Worm (Caenorhabditis elegans) whole organism, mixed stage, embryonic: Measurements from ENCODE around the gene nyn-1.

Experiments used
- blmp-1 ChIP-seq: fragments of 150-350 bp; optimal IDR thresholded peaks from 2 replicates; lab custom pipeline; 2014; ENCODE audit warnings: missing biosample characterization, missing genetic modification characterization
- nhr-2 ChIP-seq: fragments of 150-350 bp; optimal IDR thresholded peaks from 2 replicates; lab custom pipeline; 2014; ENCODE audit warnings: missing biosample characterization, missing genetic modification characterization
- nhr-76 ChIP-seq: sonication (generic microtip); optimal IDR thresholded peaks from 2 replicates; lab custom pipeline; 2017; ENCODE audit warnings: missing biosample characterization, missing genetic modification characterization
- unc-39 ChIP-seq: fragments of 150-350 bp; optimal IDR thresholded peaks from 2 replicates; lab custom pipeline; 2014; ENCODE audit warnings: missing biosample characterization, missing genetic modification characterization

DNA sequence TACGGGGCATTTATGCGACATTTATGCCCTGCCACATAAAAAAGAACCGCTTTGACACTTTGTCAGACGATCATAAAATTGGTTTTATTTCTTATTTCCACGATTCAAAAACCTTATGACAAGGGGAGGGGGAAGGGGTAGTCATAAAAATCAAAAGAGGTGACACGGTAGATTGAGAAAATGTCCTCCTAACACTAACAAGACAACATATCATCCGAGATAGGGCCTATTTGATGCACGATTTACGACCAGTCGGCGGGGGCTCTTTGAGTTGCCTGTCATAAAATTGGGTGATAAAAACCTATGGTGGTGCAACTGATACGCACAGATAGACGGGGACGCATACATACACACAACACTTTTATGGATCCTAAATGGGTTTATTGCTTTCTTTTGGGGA, 21.1 kb upstream of the nyn-1 start:
- TF ChIP-seq nhr-76 (tag; lab: Kevin White, UChicago) (no peak), unc-39 (no peak), nhr-2 (tag; lab: Kevin White, UChicago) (peak; percentile 36), blmp-1 (tag; lab: Kevin White, UChicago) (no peak)
